Fruit fly (Drosophila melanogaster): ENCODE measurements around the gene Ir85a.

Ir85a gene

dm6 chr3R:8805388-8805852 lies 10.9 kb downstream of the Ir85a start, which contains the start of gene CG9839 (continued):
- TF ChIP-seq CG42726 (GFP tag; IDR thresholded peaks at IDR 0.05; ENCODE audit: partially characterized antibody) (0 out of 2 replicates have a peak, but pooled peaks have one; percentile 41), gem (tag; optimal IDR thresholded peaks at IDR 0.05) (no peak), pfk (GFP tag; optimal IDR thresholded peaks at IDR 0.05) (no peak), Elba2 (GFP tag; optimal IDR thresholded peaks at IDR 0.05) (no peak), CG6654 (GFP tag; optimal IDR thresholded peaks at IDR 0.05) (no peak), CG18262 (tag; optimal IDR thresholded peaks at IDR 0.05) (no peak), org-1 (GFP tag; optimal IDR thresholded peaks at IDR 0.05) (no peak), CG10462 (GFP tag; optimal IDR thresholded peaks at IDR 0.05) (no peak), pan (optimal IDR thresholded peaks at IDR 0.05) (no peak), pan (GFP tag; optimal IDR thresholded peaks at IDR 0.05 in 1 of 2, IDR thresholded peaks at IDR 0.05 in 1 of 2) (no peak), CG6175 (GFP tag; IDR thresholded peaks at IDR 0.05) (no peak), CG31365 (tag; optimal IDR thresholded peaks at IDR 0.05) (no peak), CG4328 (GFP tag; optimal IDR thresholded peaks at IDR 0.05) (no peak), NC2α (GFP tag; optimal IDR thresholded peaks at IDR 0.05) (no peak), Hr51 (GFP tag; optimal IDR thresholded peaks at IDR 0.05) (no peak), cas (GFP tag; IDR thresholded peaks at IDR 0.05) (no peak), Dek (tag; optimal IDR thresholded peaks at IDR 0.05) (no peak), aop (GFP tag; IDR thresholded peaks at IDR 0.05) (no peak), CG15269 (tag; optimal IDR thresholded peaks at IDR 0.05) (no peak), CG3407 (GFP tag; optimal IDR thresholded peaks at IDR 0.05) (no peak), tup (GFP tag; optimal IDR thresholded peaks at IDR 0.05) (no peak), cad (GFP tag; optimal IDR thresholded peaks at IDR 0.05) (no peak), Atf-2 (GFP tag; optimal IDR thresholded peaks at IDR 0.05) (no peak), CG11398 (GFP tag; optimal IDR thresholded peaks at IDR 0.05) (no peak), CG8388 (GFP tag; optimal IDR thresholded peaks at IDR 0.05) (peak; percentile 66), CG12744 (GFP tag; optimal IDR thresholded peaks at IDR 0.05) (no peak), CG7987 (GFP tag; optimal IDR thresholded peaks at IDR 0.05) (no peak), CG9817 (tag; optimal IDR thresholded peaks at IDR 0.05) (no peak), CG17612 (GFP tag; IDR thresholded peaks at IDR 0.05) (no peak), row (GFP tag; IDR thresholded peaks at IDR 0.05) (no peak), Stat92E (GFP tag; optimal IDR thresholded peaks at IDR 0.05) (no peak), CG16813 (GFP tag; IDR thresholded peaks at IDR 0.05; ENCODE audit: partially characterized antibody) (no peak), CG7963 (GFP tag; IDR thresholded peaks at IDR 0.05; ENCODE audit: partially characterized antibody) (no peak), CG4707 (GFP tag; optimal IDR thresholded peaks at IDR 0.05) (no peak), lov (optimal IDR thresholded peaks at IDR 0.05) (no peak), lov (GFP tag; IDR thresholded peaks at IDR 0.05) (no peak), E2f2 (GFP tag; IDR thresholded peaks at IDR 0.05) (peak; percentile 86), MESR4 (GFP tag; optimal IDR thresholded peaks at IDR 0.05) (peak; percentile 14), zfh1 (GFP tag; IDR thresholded peaks at IDR 0.05) (0 out of 3 replicates have a peak, but pooled peaks have one; percentile 28), trem (tag; optimal IDR thresholded peaks at IDR 0.05) (peak; percentile 29), CG13123 (GFP tag; optimal IDR thresholded peaks at IDR 0.05) (no peak), so (GFP tag; IDR thresholded peaks at IDR 0.05) (no peak), pzg (GFP tag; optimal IDR thresholded peaks at IDR 0.05) (peak; percentile 45), CG4404 (GFP tag; IDR thresholded peaks at IDR 0.05) (no peak), CG14667 (GFP tag; IDR thresholded peaks at IDR 0.05) (no peak), CG10209 (GFP tag; optimal IDR thresholded peaks at IDR 0.05) (no peak), sisA (GFP tag; IDR thresholded peaks at IDR 0.05) (no peak), ken (GFP tag; IDR thresholded peaks at IDR 0.05) (no peak), toy (GFP tag; IDR thresholded peaks at IDR 0.05) (no peak), Sry-δ (GFP tag; optimal IDR thresholded peaks at IDR 0.05) (no peak), HHEX (GFP tag; optimal IDR thresholded peaks at IDR 0.05) (no peak), grn (GFP tag; optimal IDR thresholded peaks at IDR 0.05) (no peak)

Data from whole organism, embryonic.